Fruit fly (Drosophila melanogaster) whole organism, prepupa: ENCODE data around the gene BBIP1.
A peak's percentile ranks its signal among the peaks of the same experiment; 100 is the strongest.

Source experiments
- Blimp-1 ChIP-seq: fragments of 200-800 bp; sonication (Bioruptor generic); optimal IDR thresholded peaks from 3 replicates; lab custom pipeline; 2017; ENCODE audit warnings: missing biosample characterization, missing genetic modification characterization, mild to moderate bottlenecking, moderate library complexity, missing genetic modification reagents
- CG10631 ChIP-seq: fragments of 200-800 bp; sonication (Bioruptor generic); optimal IDR thresholded peaks from 2 replicates; lab custom pipeline; 2016; ENCODE audit warnings: missing biosample characterization, missing genetic modification characterization
- CG11294 ChIP-seq: fragments of 200-800 bp; sonication (Bioruptor generic); IDR thresholded peaks from 2 replicates; pipeline ENCODE4 v1.3.6; 2022; ENCODE audit warnings: missing biosample characterization, missing genetic modification characterization
- CG11902 ChIP-seq: fragments of 200-800 bp; sonication (Bioruptor generic); optimal IDR thresholded peaks from 3 replicates; lab custom pipeline; 2016; ENCODE audit warnings: missing biosample characterization, missing genetic modification characterization
- CG15336 ChIP-seq: fragments of 200-800 bp; sonication (Bioruptor generic); IDR thresholded peaks from 2 replicates; pipeline ENCODE4 v1.3.6; 2022; ENCODE audit warnings: missing biosample characterization, missing genetic modification characterization
- CG16779 ChIP-seq: fragments of 200-800 bp; sonication (Bioruptor generic); optimal IDR thresholded peaks from 3 replicates; lab custom pipeline; 2017; ENCODE audit warnings: missing biosample characterization, mild to moderate bottlenecking, missing genetic modification characterization
- CG3032 ChIP-seq: fragments of 200-800 bp; optimal IDR thresholded peaks from 2 replicates; lab custom pipeline; 2019; ENCODE audit warnings: missing biosample characterization, mild to moderate bottlenecking, missing genetic modification characterization, moderate library complexity
- CG31627 ChIP-seq: fragments of 200-800 bp; sonication (Bioruptor generic); optimal IDR thresholded peaks from 3 replicates; lab custom pipeline; 2016; ENCODE audit warnings: missing biosample characterization, missing genetic modification characterization
- CG32006 ChIP-seq: fragments of 200-800 bp; sonication (Bioruptor generic); optimal IDR thresholded peaks from 3 replicates; lab custom pipeline; 2017; ENCODE audit warnings: missing biosample characterization, mild to moderate bottlenecking, missing genetic modification characterization
- CG34406 ChIP-seq: fragments of 200-800 bp; sonication (Bioruptor generic); optimal IDR thresholded peaks from 3 replicates; lab custom pipeline; 2016; ENCODE audit warnings: missing biosample characterization, missing genetic modification characterization
- CG3919 ChIP-seq: fragments of 200-800 bp; sonication (Bioruptor generic); optimal IDR thresholded peaks from 3 replicates; lab custom pipeline; 2016; ENCODE audit warnings: missing biosample characterization, missing genetic modification characterization
- CG4318 ChIP-seq: fragments of 200-800 bp; sonication (Bioruptor generic); optimal IDR thresholded peaks from 3 replicates; lab custom pipeline; 2017; ENCODE audit warnings: missing biosample characterization, mild to moderate bottlenecking, missing genetic modification characterization
- CG6163 ChIP-seq: fragments of 200-800 bp; sonication (Bioruptor generic); IDR thresholded peaks from 3 replicates; pipeline ENCODE4 v1.3.6; 2022; ENCODE audit warnings: missing biosample characterization, missing genetic modification characterization
- CG6276 ChIP-seq: fragments of 200-800 bp; sonication (Bioruptor generic); optimal IDR thresholded peaks from 2 replicates; lab custom pipeline; 2017; ENCODE audit warnings: missing biosample characterization, mild to moderate bottlenecking, missing genetic modification characterization
- CG6792 ChIP-seq: fragments of 200-800 bp; sonication (Bioruptor generic); optimal IDR thresholded peaks from 3 replicates; lab custom pipeline; 2016; ENCODE audit warnings: missing biosample characterization, missing genetic modification characterization
- CG6854 ChIP-seq: fragments of 200-800 bp; sonication (Bioruptor generic); optimal IDR thresholded peaks from 2 replicates; lab custom pipeline; 2017; ENCODE audit warnings: missing biosample characterization, mild to moderate bottlenecking, missing genetic modification characterization
- CG8319 ChIP-seq: fragments of 200-800 bp; sonication (Bioruptor generic); optimal IDR thresholded peaks from 3 replicates; lab custom pipeline; 2016; ENCODE audit warnings: missing biosample characterization, missing genetic modification characterization
- CG8632 ChIP-seq: fragments of 200-800 bp; sonication (Bioruptor generic); optimal IDR thresholded peaks from 3 replicates; lab custom pipeline; 2016; ENCODE audit warnings: missing biosample characterization, missing genetic modification characterization
- CG9139 ChIP-seq: fragments of 200-800 bp; sonication (Bioruptor generic); optimal IDR thresholded peaks from 3 replicates; lab custom pipeline; 2017; ENCODE audit warnings: missing biosample characterization, mild to moderate bottlenecking, missing genetic modification characterization
- Eip75B ChIP-seq: fragments of 200-800 bp; sonication (Bioruptor generic); optimal IDR thresholded peaks from 3 replicates; lab custom pipeline; 2016; ENCODE audit warnings: missing biosample characterization, missing genetic modification characterization
- Eip78C ChIP-seq: fragments of 200-800 bp; sonication (Bioruptor generic); peaks from one replicate; lab custom pipeline; 2016; ENCODE audit warnings: missing biosample characterization, missing genetic modification characterization
- Eip93F ChIP-seq: fragments of 200-800 bp; sonication (Bioruptor generic); optimal IDR thresholded peaks from 2 replicates; lab custom pipeline; 2016; ENCODE audit warnings: missing biosample characterization, mild to moderate bottlenecking, missing genetic modification characterization
- Ets21C ChIP-seq: fragments of 200-800 bp; sonication (Bioruptor generic); optimal IDR thresholded peaks from 3 replicates; lab custom pipeline; 2016; ENCODE audit warnings: missing biosample characterization, missing genetic modification characterization
- Ets96B ChIP-seq: fragments of 200-800 bp; optimal IDR thresholded peaks from 2 replicates; lab custom pipeline; 2019; ENCODE audit warnings: missing biosample characterization, mild to moderate bottlenecking, missing genetic modification characterization, moderate library complexity
- Gug ChIP-seq: fragments of 200-800 bp; sonication (Bioruptor generic); IDR thresholded peaks from 2 replicates; pipeline ENCODE4 v1.3.6; 2022; ENCODE audit warnings: missing biosample characterization, missing genetic modification characterization
- Hr38 ChIP-seq: sonication (Bioruptor generic); optimal IDR thresholded peaks from 2 replicates; lab custom pipeline; 2016; ENCODE audit warnings: missing biosample characterization, missing genetic modification characterization
- Hr39 ChIP-seq: fragments of 200-800 bp; sonication (Bioruptor generic); optimal IDR thresholded peaks from 2 replicates; lab custom pipeline; 2016; ENCODE audit warnings: missing biosample characterization, missing genetic modification characterization
- Hr4 ChIP-seq: fragments of 200-800 bp; sonication (Bioruptor generic); optimal IDR thresholded peaks from 3 replicates; lab custom pipeline; 2016; ENCODE audit warnings: missing biosample characterization, missing genetic modification characterization
- Lpt ChIP-seq: fragments of 200-800 bp; sonication (Bioruptor generic); optimal IDR thresholded peaks from 3 replicates; lab custom pipeline; 2016; ENCODE audit warnings: missing biosample characterization, missing genetic modification characterization
- Met ChIP-seq: fragments of 200-800 bp; sonication (Bioruptor generic); optimal IDR thresholded peaks from 3 replicates; lab custom pipeline; 2016; ENCODE audit warnings: missing biosample characterization, missing genetic modification characterization
- OdsH ChIP-seq: fragments of 200-800 bp; sonication (Bioruptor generic); optimal IDR thresholded peaks from 3 replicates; lab custom pipeline; 2016; ENCODE audit warnings: missing biosample characterization, missing genetic modification characterization
- Smox ChIP-seq: fragments of 200-800 bp; sonication (Bioruptor generic); optimal IDR thresholded peaks from 3 replicates; lab custom pipeline; 2016; ENCODE audit warnings: missing biosample characterization, missing genetic modification characterization
- Sox102F ChIP-seq: fragments of 200-800 bp; sonication (Bioruptor generic); optimal IDR thresholded peaks from 2 replicates; lab custom pipeline; 2016; ENCODE audit warnings: missing biosample characterization, mild to moderate bottlenecking, missing genetic modification characterization
- Sox14 ChIP-seq: fragments of 200-800 bp; sonication (Bioruptor generic); optimal IDR thresholded peaks from 3 replicates; lab custom pipeline; 2016; ENCODE audit warnings: missing biosample characterization, missing genetic modification characterization
- acj6 ChIP-seq: fragments of 200-800 bp; sonication (Bioruptor generic); optimal IDR thresholded peaks from 3 replicates; lab custom pipeline; 2016; ENCODE audit warnings: missing biosample characterization, missing genetic modification characterization
- cyc ChIP-seq: fragments of 200-800 bp; sonication (Bioruptor generic); optimal IDR thresholded peaks from 3 replicates; lab custom pipeline; 2016; ENCODE audit warnings: missing biosample characterization, missing genetic modification characterization
- dac ChIP-seq: fragments of 200-800 bp; sonication (Bioruptor generic); optimal IDR thresholded peaks from 2 replicates; lab custom pipeline; 2017; ENCODE audit warnings: missing biosample characterization, mild to moderate bottlenecking, missing genetic modification characterization
- dsx ChIP-seq: fragments of 200-800 bp; optimal IDR thresholded peaks from 3 replicates; lab custom pipeline; 2019; ENCODE audit warnings: missing biosample characterization, mild to moderate bottlenecking, missing genetic modification characterization, moderate library complexity; ENCODE audit not compliant: poor library complexity, severe bottlenecking
- esn ChIP-seq: fragments of 200-800 bp; sonication (Bioruptor generic); optimal IDR thresholded peaks from 2 replicates; lab custom pipeline; 2016; ENCODE audit warnings: missing biosample characterization, mild to moderate bottlenecking, missing genetic modification characterization, moderate library complexity
- fd59A ChIP-seq: fragments of 200-800 bp; sonication (Bioruptor generic); optimal IDR thresholded peaks from 2 replicates; lab custom pipeline; 2017; ENCODE audit warnings: missing biosample characterization, mild to moderate bottlenecking, missing genetic modification characterization, missing genetic modification reagents
- fd85E ChIP-seq: fragments of 200-800 bp; sonication (Bioruptor generic); optimal IDR thresholded peaks from 3 replicates; lab custom pipeline; 2016; ENCODE audit warnings: missing biosample characterization, missing genetic modification characterization
- lz ChIP-seq: fragments of 200-800 bp; sonication (Bioruptor generic); optimal IDR thresholded peaks from 3 replicates; lab custom pipeline; 2016; ENCODE audit warnings: missing biosample characterization, missing genetic modification characterization
- net ChIP-seq: fragments of 200-800 bp; sonication (Bioruptor generic); optimal IDR thresholded peaks from 3 replicates; lab custom pipeline; 2016; ENCODE audit warnings: missing biosample characterization, missing genetic modification characterization
- pdm3 ChIP-seq: fragments of 200-800 bp; sonication (Bioruptor generic); optimal IDR thresholded peaks from 3 replicates; lab custom pipeline; 2016; ENCODE audit warnings: missing biosample characterization, missing genetic modification characterization
- salr ChIP-seq, 2 experiments: fragments of 200-800 bp; sonication (Bioruptor generic); optimal IDR thresholded peaks; 3 replicates each; lab custom pipeline; 2016 to 2018; ENCODE audit warnings: missing biosample characterization in 2 of 2, missing genetic modification characterization in 2 of 2, mild to moderate bottlenecking in 1 of 2
- spab ChIP-seq: fragments of 200-800 bp; sonication (Bioruptor generic); optimal IDR thresholded peaks from 2 replicates; lab custom pipeline; 2017; ENCODE audit warnings: missing biosample characterization, mild to moderate bottlenecking, missing genetic modification characterization, missing genetic modification reagents
- svp ChIP-seq: fragments of 200-800 bp; sonication (Bioruptor generic); peaks from one replicate; lab custom pipeline; 2016; ENCODE audit warnings: missing biosample characterization, missing genetic modification characterization
- topi ChIP-seq: fragments of 200-800 bp; sonication (Bioruptor generic); optimal IDR thresholded peaks from 3 replicates; lab custom pipeline; 2016; ENCODE audit warnings: missing biosample characterization, missing genetic modification characterization
- vri ChIP-seq: fragments of 200-800 bp; sonication (Bioruptor generic); optimal IDR thresholded peaks from 3 replicates; lab custom pipeline; 2016; ENCODE audit warnings: missing biosample characterization, mild to moderate bottlenecking, missing genetic modification characterization

Gene BBIP1

dm6 chr3R:9365893-9366500 is 38.2 kb upstream of the BBIP1 start (continued):
- TF ChIP-seq dsx (GFP tag; lab: Kevin White, UChicago), result no peak
- TF ChIP-seq Smox (GFP tag; lab: Kevin White, UChicago), result no peak
- no peak for TF ChIP-seq lz
- TF ChIP-seq CG9139 (GFP tag; lab: Kevin White, UChicago), result no peak
- no peak for TF ChIP-seq Met (GFP tag; lab: Kevin White, UChicago)
- TF ChIP-seq Eip93F (GFP tag; lab: Kevin White, UChicago), result peak; percentile 32
- no peak for TF ChIP-seq svp (GFP tag; lab: Kevin White, UChicago)

DNA sequence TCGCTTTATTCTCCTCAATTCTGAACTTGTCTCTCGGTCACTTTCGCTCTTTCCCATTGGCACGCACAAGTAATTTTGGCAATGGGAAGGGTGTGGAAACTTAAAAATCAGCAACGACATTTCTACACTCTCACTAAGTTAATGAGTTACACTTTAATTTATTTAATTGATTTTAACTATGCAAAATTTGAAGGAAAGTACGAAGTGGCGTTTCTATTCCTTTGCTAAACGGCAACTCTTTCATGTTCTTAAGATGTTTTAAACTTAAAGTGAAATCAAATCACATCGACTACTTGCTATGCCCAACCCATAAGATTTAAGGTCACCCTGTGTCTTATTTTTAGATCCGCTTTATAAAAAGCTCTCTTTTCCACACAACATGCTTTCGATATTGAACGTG is 33.8 kb upstream of the BBIP1 start:
- TF ChIP-seq CG10631 (GFP tag; lab: Kevin White, UChicago) (no peak), lz (no peak), dsx (GFP tag; lab: Kevin White, UChicago) (no peak), Eip75B (GFP tag; lab: Kevin White, UChicago) (no peak), CG32006 (GFP tag; lab: Kevin White, UChicago) (no peak), Blimp-1 (GFP tag; lab: Kevin White, UChicago) (no peak), net (GFP tag; lab: Kevin White, UChicago) (peak; percentile 11), pdm3 (no peak), CG6163 (GFP tag; lab: Robert Waterston, UW) (no peak), Lpt (GFP tag; lab: Kevin White, UChicago) (no peak), Sox102F (no peak), acj6 (GFP tag; lab: Kevin White, UChicago) (no peak), CG4318 (no peak), Hr38 (GFP tag; lab: Kevin White, UChicago) (no peak), CG3032 (tag; lab: Kevin White, UChicago) (no peak), CG11294 (no peak), Ets21C (GFP tag; lab: Kevin White, UChicago) (no peak), Smox (GFP tag; lab: Kevin White, UChicago) (no peak), CG31627 (GFP tag; lab: Kevin White, UChicago) (peak; percentile 13), esn (GFP tag; lab: Kevin White, UChicago) (no peak), Hr4 (GFP tag; lab: Kevin White, UChicago) (peak; percentile 50), cyc (GFP tag; lab: Kevin White, UChicago) (peak; percentile 21), Gug (GFP tag; lab: Robert Waterston, UW) (no peak), fd85E (GFP tag; lab: Kevin White, UChicago) (no peak), CG6854 (no peak), CG15336 (GFP tag; lab: Robert Waterston, UW) (peak; percentile 53; the same call in 1 of the 2 replicates), dac (GFP tag; lab: Kevin White, UChicago) (no peak), Hr39 (peak; percentile 29), CG11902 (GFP tag; lab: Kevin White, UChicago) (no peak), OdsH (GFP tag; lab: Kevin White, UChicago) (no peak), CG3919 (peak; percentile 5), CG16779 (tag; lab: Kevin White, UChicago) (no peak), CG8632 (GFP tag; lab: Kevin White, UChicago) (no peak), spab (no peak), topi (GFP tag; lab: Kevin White, UChicago) (peak; percentile 7), Met (GFP tag; lab: Kevin White, UChicago) (peak; percentile 30), Sox14 (GFP tag; lab: Kevin White, UChicago) (no peak), fd59A (GFP tag; lab: Kevin White, UChicago) (no peak), Ets96B (tag; lab: Kevin White, UChicago) (no peak), CG8319 (GFP tag; lab: Kevin White, UChicago) (no peak), CG6792 (no peak), Eip93F (GFP tag; lab: Kevin White, UChicago) (no peak), CG6276 (GFP tag; lab: Kevin White, UChicago) (peak; percentile 36), svp (GFP tag; lab: Kevin White, UChicago) (no peak), Eip78C (GFP tag; lab: Kevin White, UChicago) (peak; percentile 71), salr (GFP tag; optimal IDR thresholded peaks at IDR 0.05; lab: Kevin White, UChicago) (no peak), CG34406 (GFP tag; lab: Kevin White, UChicago) (no peak), vri (GFP tag; lab: Kevin White, UChicago) (no peak)
